Worm (Caenorhabditis elegans) whole organism, L2 larva: ENCODE data around the gene rmif-2.

Experiments
- ama-1 ChIP-seq: fragments of 150-350 bp; optimal IDR thresholded peaks from 2 replicates; lab custom pipeline; 2018; ENCODE audit warnings: inconsistent platforms
- elt-1 ChIP-seq: fragments of 150-350 bp; optimal IDR thresholded peaks from 2 replicates; lab custom pipeline; 2014; ENCODE audit warnings: missing biosample characterization, missing genetic modification characterization
- nhr-12 ChIP-seq: fragments of 150-350 bp; optimal IDR thresholded peaks from 2 replicates; lab custom pipeline; 2014; ENCODE audit warnings: missing biosample characterization, missing genetic modification characterization
- snpc-4 ChIP-seq: fragments of 150-350 bp; optimal IDR thresholded peaks from 2 replicates; lab custom pipeline; 2014; ENCODE audit warnings: missing biosample characterization, missing genetic modification characterization
- unc-39 ChIP-seq: fragments of 150-350 bp; optimal IDR thresholded peaks from 2 replicates; lab custom pipeline; 2014; ENCODE audit warnings: missing biosample characterization, missing genetic modification characterization
- unc-62 ChIP-seq: fragments of 150-350 bp; optimal IDR thresholded peaks from 2 replicates; lab custom pipeline; 2014; ENCODE audit warnings: missing biosample characterization, missing genetic modification reagents, missing genetic modification characterization

ce11 chrIV:1228675-1229130 is 46.3 kb downstream of the rmif-2 start, which contains the start of gene W09G12.7:
- TF ChIP-seq unc-62: no peak
- no peak for TF ChIP-seq elt-1 (tag; lab: Kevin White, UChicago)
- TF ChIP-seq unc-39 (tag; lab: Kevin White, UChicago): no peak
- TF ChIP-seq nhr-12 (tag; lab: Kevin White, UChicago): no peak
- no peak for TF ChIP-seq ama-1
- no peak for TF ChIP-seq snpc-4 (tag; lab: Kevin White, UChicago)
